Fruit fly (Drosophila melanogaster) whole organism, adult: ENCODE data around the gene CG42397.
A peak's percentile ranks its signal among the peaks of the same experiment; 100 is the strongest.

Source experiments
- Crg-1 ChIP-seq: fragments of 200-800 bp; sonication (Bioruptor generic); optimal IDR thresholded peaks from 2 replicates; lab custom pipeline; 2016; ENCODE audit warnings: missing biosample characterization, missing genetic modification characterization
- cnc ChIP-seq, 2 experiments: fragments of >200 bp; optimal IDR thresholded peaks; 2 replicates each; lab custom pipeline; 2017

dm6 chr3L:12002321-12003248 lies 29.0 kb upstream of the CG42397 start, which contains the start of the genes Pop2 and CG6928:
- TF ChIP-seq Crg-1 (GFP tag; lab: Kevin White, UChicago), result peak; percentile 79
- no peak for TF ChIP-seq cnc (optimal IDR thresholded peaks at IDR 0.05; lab: Kevin White, UChicago)
